Worm (Caenorhabditis elegans): ENCODE measurements around the gene cnd-1.

Gene cnd-1

DNA sequence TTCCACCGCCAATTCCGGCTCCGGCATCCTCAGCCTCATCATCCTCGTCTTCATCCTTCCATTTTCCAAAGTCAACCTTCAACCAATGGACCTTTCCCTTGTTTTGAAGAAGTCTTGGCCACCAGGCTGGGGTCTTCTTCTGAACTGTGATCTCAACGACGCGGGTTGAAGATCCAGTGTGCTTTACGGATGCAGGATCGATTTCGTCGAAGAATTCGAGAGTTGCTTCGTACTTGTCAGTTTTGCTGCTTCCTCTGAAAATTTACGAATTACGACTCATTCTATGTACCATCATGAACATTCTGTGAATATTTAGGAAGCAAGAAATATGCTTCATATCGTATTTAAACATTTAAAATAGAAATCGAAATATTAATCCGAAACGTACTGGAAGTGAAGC lies 29.8 kb upstream of the cnd-1 start:
- no peak for TF ChIP-seq flt-1 (GFP tag; IDR thresholded peaks at IDR 0.05)
- TF ChIP-seq hmg-4 (GFP tag; optimal IDR thresholded peaks at IDR 0.05): no peak
- no peak for TF ChIP-seq tbx-37 (GFP tag; conservative IDR thresholded peaks at IDR 0.05)
- no peak for TF ChIP-seq tbx-11 (GFP tag; IDR thresholded peaks at IDR 0.05)
- no peak for TF ChIP-seq B0310.2 (tag; optimal IDR thresholded peaks at IDR 0.05)

DNA sequence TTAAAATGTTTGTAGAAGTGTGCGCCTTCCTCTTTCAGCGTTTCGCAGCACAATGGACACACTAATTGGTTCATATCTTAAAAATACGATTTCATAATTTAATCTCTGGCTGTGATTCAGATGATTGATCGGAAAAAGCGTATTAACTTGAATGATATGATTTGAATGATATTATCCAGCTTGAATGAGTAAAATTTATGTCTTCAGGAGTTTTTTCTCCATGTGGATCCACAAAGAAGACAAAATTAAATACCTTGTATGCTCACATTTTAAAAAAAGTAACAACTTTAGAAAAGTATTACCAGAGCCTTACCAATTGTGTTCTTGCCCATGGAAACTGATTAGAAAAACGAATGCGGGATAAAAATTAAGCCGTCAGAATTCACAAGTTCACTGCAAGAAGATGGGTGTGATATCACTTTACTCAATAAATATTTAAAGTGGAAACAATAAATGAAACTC lies 29.0 kb upstream of the cnd-1 start, which contains the start of gene ztf-8:
TSS of gene ztf-8 (minus strand) at position 76 of the 462 bp plus-strand sequence.
- TF ChIP-seq pes-1 (GFP tag; IDR thresholded peaks at IDR 0.05): no peak
- TF ChIP-seq hmbx-1 (tag; optimal IDR thresholded peaks at IDR 0.05): no peak
- TF ChIP-seq ceh-13 (GFP tag; optimal IDR thresholded peaks at IDR 0.05): no peak
- no peak for TF ChIP-seq sea-1 (GFP tag; conservative IDR thresholded peaks at IDR 0.05)
- TF ChIP-seq tbx-37 (GFP tag; conservative IDR thresholded peaks at IDR 0.05): no peak
- TF ChIP-seq scrt-1 (GFP tag; IDR thresholded peaks at IDR 0.05): no peak
- TF ChIP-seq B0310.2 (tag; optimal IDR thresholded peaks at IDR 0.05): no peak

DNA sequence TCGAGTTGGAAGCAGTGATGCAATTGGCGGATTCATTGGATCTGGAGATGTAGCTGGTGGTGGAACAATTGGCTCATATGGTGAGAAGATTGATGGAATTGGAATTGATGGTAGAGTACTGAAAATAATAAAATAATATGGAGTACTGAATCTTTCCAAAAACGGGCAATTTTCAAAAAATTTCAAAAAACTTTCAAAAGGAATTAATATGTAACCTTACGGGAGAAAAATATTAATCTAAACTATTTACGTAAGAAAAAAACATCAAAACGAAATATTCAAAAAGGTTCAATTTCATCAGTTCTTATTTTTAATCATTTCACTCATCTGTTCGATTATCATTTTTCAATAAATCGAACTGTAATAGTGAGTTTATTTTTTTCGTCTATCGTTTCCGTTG lies 25.4 kb upstream of the cnd-1 start, which contains the start of gene ZC395.4:
TSS of gene ZC395.4 (plus strand) at position 301 of the 400 bp plus-strand sequence.
- TF ChIP-seq ceh-13 (GFP tag; optimal IDR thresholded peaks at IDR 0.05) (no peak), scrt-1 (GFP tag; IDR thresholded peaks at IDR 0.05) (no peak), hnd-1 (tag; optimal IDR thresholded peaks at IDR 0.05) (no peak), B0310.2 (tag; optimal IDR thresholded peaks at IDR 0.05) (no peak), tbx-11 (GFP tag; IDR thresholded peaks at IDR 0.05) (no peak), ets-7 (tag; optimal IDR thresholded peaks at IDR 0.05) (no peak), tra-4 (tag; optimal IDR thresholded peaks at IDR 0.05) (no peak), hmbx-1 (tag; optimal IDR thresholded peaks at IDR 0.05) (no peak), tbx-37 (GFP tag; conservative IDR thresholded peaks at IDR 0.05) (no peak), sea-1 (GFP tag; conservative IDR thresholded peaks at IDR 0.05) (no peak), F13C5.2 (tag; optimal IDR thresholded peaks at IDR 0.05) (no peak), ama-1 (optimal IDR thresholded peaks at IDR 0.05) (no peak), hmg-4 (GFP tag; optimal IDR thresholded peaks at IDR 0.05) (no peak), aly-1 (tag; optimal IDR thresholded peaks at IDR 0.05) (no peak), ceh-36 (tag; optimal IDR thresholded peaks at IDR 0.05) (no peak), pes-1 (GFP tag; IDR thresholded peaks at IDR 0.05) (no peak)

DNA sequence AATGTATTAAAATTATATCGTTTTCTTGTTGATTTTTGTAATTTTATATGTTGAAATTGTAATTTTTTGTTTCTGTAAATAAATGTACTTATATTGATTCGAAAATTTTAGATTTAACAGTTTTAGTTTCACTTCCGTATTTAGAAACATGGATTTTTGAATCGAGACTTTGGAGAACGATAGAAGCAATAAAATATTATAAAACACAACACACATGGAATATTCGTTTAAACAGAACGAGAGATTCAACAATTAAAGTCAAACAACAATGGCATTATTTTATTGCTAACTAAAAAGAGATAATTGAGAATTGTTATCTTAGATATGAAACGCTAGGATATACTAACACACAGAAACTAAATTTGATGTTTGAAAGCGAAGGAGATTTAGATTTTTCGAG lies 24.0 kb upstream of the cnd-1 start:
- TF ChIP-seq B0310.2 (tag; optimal IDR thresholded peaks at IDR 0.05): no peak
- TF ChIP-seq aly-1 (tag; optimal IDR thresholded peaks at IDR 0.05): no peak
- TF ChIP-seq F13C5.2 (tag; optimal IDR thresholded peaks at IDR 0.05): no peak
- TF ChIP-seq ama-1 (optimal IDR thresholded peaks at IDR 0.05): no peak
- no peak for TF ChIP-seq ceh-13 (GFP tag; optimal IDR thresholded peaks at IDR 0.05)
- TF ChIP-seq tra-4 (tag; optimal IDR thresholded peaks at IDR 0.05): no peak
- no peak for TF ChIP-seq hnd-1 (tag; optimal IDR thresholded peaks at IDR 0.05)

DNA sequence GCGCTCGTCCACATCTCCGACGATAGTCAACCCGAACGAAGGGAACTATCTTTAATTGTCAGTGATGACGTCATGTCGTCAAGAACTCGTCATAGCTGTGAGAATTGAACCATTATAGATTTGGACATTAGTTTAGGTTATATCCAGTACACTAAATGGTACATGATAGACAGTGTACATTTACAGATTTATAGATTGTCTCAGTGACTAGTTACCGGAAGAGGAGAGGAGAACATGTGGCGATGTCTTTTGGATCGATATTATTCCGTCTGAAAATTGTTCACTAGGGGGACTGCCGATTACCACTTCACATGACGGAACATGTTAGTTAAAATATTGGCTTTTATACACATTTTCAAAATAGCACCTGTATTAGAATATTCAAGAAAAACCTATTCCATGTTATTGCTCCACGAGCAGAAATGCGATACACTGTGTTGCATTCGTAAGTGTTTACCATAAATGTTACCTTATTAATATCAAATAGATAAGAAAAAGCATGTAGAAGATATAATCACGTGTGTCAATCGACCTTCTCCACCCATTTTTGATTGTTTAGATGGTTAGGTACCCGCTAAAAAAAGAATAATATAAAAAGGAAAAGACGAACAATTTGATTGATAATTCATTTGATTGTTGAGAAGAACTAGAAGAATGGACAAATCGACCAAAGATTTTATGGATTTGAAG lies 22.9 kb upstream of the cnd-1 start, which contains the start of gene ZC395.5:
TSS of gene ZC395.5 (plus strand) at position 632 of the 690 bp plus-strand sequence.
- no peak for TF ChIP-seq hnd-1 (tag; optimal IDR thresholded peaks at IDR 0.05)
- no peak for TF ChIP-seq hmg-4 (GFP tag; optimal IDR thresholded peaks at IDR 0.05)
- no peak for TF ChIP-seq pes-1 (GFP tag; IDR thresholded peaks at IDR 0.05)
- no peak for TF ChIP-seq tra-4 (tag; optimal IDR thresholded peaks at IDR 0.05)
- TF ChIP-seq ama-1 (optimal IDR thresholded peaks at IDR 0.05): no peak
- no peak for TF ChIP-seq tbx-11 (GFP tag; IDR thresholded peaks at IDR 0.05)
- no peak for TF ChIP-seq ets-7 (tag; optimal IDR thresholded peaks at IDR 0.05)
- TF ChIP-seq scrt-1 (GFP tag; IDR thresholded peaks at IDR 0.05): no peak
- no peak for TF ChIP-seq hmbx-1 (tag; optimal IDR thresholded peaks at IDR 0.05)
- TF ChIP-seq ceh-13 (GFP tag; optimal IDR thresholded peaks at IDR 0.05): no peak
- no peak for TF ChIP-seq F13C5.2 (tag; optimal IDR thresholded peaks at IDR 0.05)
- no peak for TF ChIP-seq ceh-36 (tag; optimal IDR thresholded peaks at IDR 0.05)
- no peak for TF ChIP-seq aly-1 (tag; optimal IDR thresholded peaks at IDR 0.05)
- no peak for TF ChIP-seq B0310.2 (tag; optimal IDR thresholded peaks at IDR 0.05)
- TF ChIP-seq flt-1 (GFP tag; IDR thresholded peaks at IDR 0.05): no peak
- TF ChIP-seq tbx-37 (GFP tag; conservative IDR thresholded peaks at IDR 0.05): no peak
- no peak for TF ChIP-seq sea-1 (GFP tag; conservative IDR thresholded peaks at IDR 0.05)

DNA sequence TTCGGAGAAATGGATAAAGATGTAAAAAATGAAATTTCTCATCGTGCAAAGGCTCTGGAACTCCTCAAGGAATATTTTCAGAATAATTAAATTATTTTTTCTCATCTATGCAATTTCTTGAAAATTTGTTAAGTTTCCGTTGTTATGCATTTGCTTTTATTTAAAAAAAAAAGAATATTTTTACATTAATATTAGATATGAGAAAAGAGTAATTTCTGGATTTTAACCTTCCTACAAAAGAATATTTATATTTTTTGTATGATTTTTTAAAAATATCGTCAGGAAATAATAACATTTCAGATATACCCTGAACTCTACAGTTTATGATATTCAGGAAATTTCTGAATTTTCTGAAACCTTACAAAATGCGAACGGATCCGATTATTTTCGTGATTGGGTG lies 20.4 kb upstream of the cnd-1 start, which contains the start of gene gro-1:
TSS of gene gro-1 (plus strand) at position 301 of the 400 bp plus-strand sequence.
- TF ChIP-seq sea-1 (GFP tag; conservative IDR thresholded peaks at IDR 0.05): no peak
- TF ChIP-seq tra-4 (tag; optimal IDR thresholded peaks at IDR 0.05): no peak
- no peak for TF ChIP-seq ceh-36 (tag; optimal IDR thresholded peaks at IDR 0.05)
- no peak for TF ChIP-seq B0310.2 (tag; optimal IDR thresholded peaks at IDR 0.05)
- no peak for TF ChIP-seq flt-1 (GFP tag; IDR thresholded peaks at IDR 0.05)
- no peak for TF ChIP-seq tbx-11 (GFP tag; IDR thresholded peaks at IDR 0.05)
- TF ChIP-seq tbx-37 (GFP tag; conservative IDR thresholded peaks at IDR 0.05): no peak
- no peak for TF ChIP-seq pes-1 (GFP tag; IDR thresholded peaks at IDR 0.05)
- TF ChIP-seq ceh-13 (GFP tag; optimal IDR thresholded peaks at IDR 0.05): no peak
- no peak for TF ChIP-seq F13C5.2 (tag; optimal IDR thresholded peaks at IDR 0.05)
- no peak for TF ChIP-seq ets-7 (tag; optimal IDR thresholded peaks at IDR 0.05)
- TF ChIP-seq hnd-1 (tag; optimal IDR thresholded peaks at IDR 0.05): no peak
- TF ChIP-seq hmg-4 (GFP tag; optimal IDR thresholded peaks at IDR 0.05): no peak
- TF ChIP-seq ama-1 (optimal IDR thresholded peaks at IDR 0.05): no peak
- no peak for TF ChIP-seq hmbx-1 (tag; optimal IDR thresholded peaks at IDR 0.05)
- no peak for TF ChIP-seq scrt-1 (GFP tag; IDR thresholded peaks at IDR 0.05)

DNA sequence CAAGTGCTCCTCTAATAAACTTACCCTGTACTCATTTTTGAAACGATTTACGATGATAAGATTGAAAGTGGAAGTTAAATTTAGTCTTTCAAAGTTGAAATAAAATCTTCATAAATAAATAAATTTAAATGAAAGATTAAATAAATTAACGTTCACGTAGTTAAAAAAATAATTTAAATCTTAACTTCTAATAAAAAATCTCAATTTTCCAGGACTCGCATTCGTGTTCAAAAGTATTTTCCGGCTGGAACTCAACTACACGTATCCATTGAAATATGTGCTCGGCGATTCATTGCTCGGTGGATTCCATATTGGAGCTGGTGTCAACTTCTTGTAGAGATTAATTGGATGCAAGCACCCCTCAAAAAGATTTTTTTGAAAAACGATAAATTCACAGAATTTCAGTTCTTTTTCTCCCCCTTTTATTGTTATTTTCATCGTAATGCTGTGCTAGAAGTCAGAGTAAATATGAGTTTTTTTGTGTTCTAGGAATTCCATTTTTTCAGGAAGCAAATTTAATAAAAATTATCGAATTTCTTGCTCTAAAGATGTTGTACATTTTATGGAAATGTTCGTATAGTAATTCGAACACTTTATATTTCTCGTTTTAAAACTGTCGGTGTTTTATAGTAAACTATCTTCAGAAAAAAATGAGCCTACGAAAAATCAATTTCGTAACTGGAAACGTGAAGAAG lies 19.0 kb upstream of the cnd-1 start, which contains the start of the genes C34E10.9 and hap-1:
TSS of gene C34E10.9 (minus strand) at position 101 of the 695 bp plus-strand sequence.
TSS of gene hap-1 (plus strand) at position 645 of the 695 bp plus-strand sequence.
- no peak for TF ChIP-seq hmbx-1 (tag; optimal IDR thresholded peaks at IDR 0.05)
- TF ChIP-seq sea-1 (GFP tag; conservative IDR thresholded peaks at IDR 0.05): no peak
- TF ChIP-seq ama-1 (optimal IDR thresholded peaks at IDR 0.05): no peak
- no peak for TF ChIP-seq hnd-1 (tag; optimal IDR thresholded peaks at IDR 0.05)
- no peak for TF ChIP-seq ceh-13 (GFP tag; optimal IDR thresholded peaks at IDR 0.05)
- TF ChIP-seq F13C5.2 (tag; optimal IDR thresholded peaks at IDR 0.05): no peak
- TF ChIP-seq B0310.2 (tag; optimal IDR thresholded peaks at IDR 0.05): no peak
- TF ChIP-seq flt-1 (GFP tag; IDR thresholded peaks at IDR 0.05): no peak
- no peak for TF ChIP-seq tra-4 (tag; optimal IDR thresholded peaks at IDR 0.05)
- no peak for TF ChIP-seq tbx-37 (GFP tag; conservative IDR thresholded peaks at IDR 0.05)
- TF ChIP-seq hmg-4 (GFP tag; optimal IDR thresholded peaks at IDR 0.05): no peak
- no peak for TF ChIP-seq ceh-36 (tag; optimal IDR thresholded peaks at IDR 0.05)

All from whole organism, early embryonic.